Fruit fly (Drosophila melanogaster): ENCODE measurements around the gene CG33189.

CG33189 gene

DNA sequence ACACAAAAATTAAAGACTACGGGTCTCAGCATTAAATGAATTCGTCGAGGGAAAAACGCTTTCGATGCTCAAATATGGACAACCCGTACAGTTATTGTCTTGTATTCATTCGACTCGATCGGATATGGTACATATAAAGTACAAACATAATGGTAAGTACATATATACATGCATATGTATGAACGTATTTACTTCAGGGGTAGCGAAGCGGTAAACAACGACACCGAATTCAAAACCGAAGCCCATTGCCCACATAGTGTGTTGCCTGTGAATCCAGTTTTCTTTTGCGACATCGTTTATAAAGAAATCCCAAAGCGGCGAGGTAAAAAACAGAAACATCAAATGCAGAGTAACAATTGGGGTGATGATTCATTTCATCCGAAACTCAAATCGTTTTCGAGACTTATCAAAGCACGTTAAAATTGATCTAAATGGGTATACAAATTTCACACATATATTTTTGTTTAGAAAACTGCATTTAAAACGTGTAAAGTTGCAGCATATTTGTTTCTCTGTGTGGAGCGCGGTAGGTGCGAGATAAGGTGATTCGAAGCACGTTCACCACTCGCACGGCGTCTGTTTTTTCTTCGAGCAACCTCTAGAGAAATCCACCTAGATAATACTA is 31.9 kb upstream of the CG33189 start (continued):
- TF ChIP-seq CG7839 (tag; optimal IDR thresholded peaks at IDR 0.05) (peak; percentile 53), CG7745 (tag; optimal IDR thresholded peaks at IDR 0.05) (no peak), knrl (GFP tag; IDR thresholded peaks at IDR 0.05; ENCODE audit: partially characterized antibody) (no peak), danr (GFP tag; IDR thresholded peaks at IDR 0.05) (peak; percentile 27; the same call in 1 of the 2 replicates), Meics (GFP tag; optimal IDR thresholded peaks at IDR 0.05) (no peak), CG6791 (GFP tag; IDR thresholded peaks at IDR 0.05; ENCODE audit: partially characterized antibody) (no peak), Gug (GFP tag; IDR thresholded peaks at IDR 0.05) (peak; percentile 39; the same call in 2 of the 4 replicates), Bdp1 (GFP tag; optimal IDR thresholded peaks at IDR 0.05) (peak; percentile 51), schlank (tag; optimal IDR thresholded peaks at IDR 0.05) (peak; percentile 20), lilli (GFP tag; optimal IDR thresholded peaks at IDR 0.05) (peak; percentile 59), CG10366 (GFP tag; IDR thresholded peaks at IDR 0.05) (peak; percentile 63), HHEX (GFP tag; optimal IDR thresholded peaks at IDR 0.05) (peak; percentile 54), ci (GFP tag; IDR thresholded peaks at IDR 0.05) (peak; percentile 73; the same call in 2 of the 3 replicates), CG6689 (GFP tag; IDR thresholded peaks at IDR 0.05) (peak; percentile 73), B-H1 (GFP tag; IDR thresholded peaks at IDR 0.05) (peak; percentile 48; the same call in 2 of the 3 replicates), Hey (tag; optimal IDR thresholded peaks at IDR 0.05) (no peak), Doc2 (GFP tag; IDR thresholded peaks at IDR 0.05) (no peak), CG17802 (tag; optimal IDR thresholded peaks at IDR 0.05) (no peak), trh (GFP tag; optimal IDR thresholded peaks at IDR 0.05) (peak; percentile 4), Dip2 (GFP tag; IDR thresholded peaks at IDR 0.05) (no peak), Taf1 (GFP tag; IDR thresholded peaks at IDR 0.05) (peak; percentile 47; the same call in 1 of the 2 replicates), Hr51 (GFP tag; optimal IDR thresholded peaks at IDR 0.05) (peak; percentile 8 to 45), aop (GFP tag; IDR thresholded peaks at IDR 0.05) (no peak), Sox102F (GFP tag; optimal IDR thresholded peaks at IDR 0.05) (peak; percentile 67), p53 (GFP tag; optimal IDR thresholded peaks at IDR 0.05) (no peak), CG2120 (GFP tag; optimal IDR thresholded peaks at IDR 0.05) (peak; percentile 31), mam (GFP tag; optimal IDR thresholded peaks at IDR 0.05) (peak; percentile 28), CG13296 (GFP tag; optimal IDR thresholded peaks at IDR 0.05) (peak; percentile 40), Abd-B (GFP tag; optimal IDR thresholded peaks at IDR 0.05) (peak; percentile 39), btn (GFP tag; optimal IDR thresholded peaks at IDR 0.05) (no peak), CG5245 (GFP tag; optimal IDR thresholded peaks at IDR 0.05) (no peak), slou (GFP tag; optimal IDR thresholded peaks at IDR 0.05) (peak; percentile 45), CG14667 (GFP tag; IDR thresholded peaks at IDR 0.05) (0 out of 2 replicates have a peak, but pooled peaks have one; percentile 28), az2 (GFP tag; optimal IDR thresholded peaks at IDR 0.05) (peak; percentile 19), CG6254 (GFP tag; optimal IDR thresholded peaks at IDR 0.05) (peak; percentile 12), eve (GFP tag; optimal IDR thresholded peaks at IDR 0.05) (peak in 1 of 2 experiments; percentile 83)

DNA sequence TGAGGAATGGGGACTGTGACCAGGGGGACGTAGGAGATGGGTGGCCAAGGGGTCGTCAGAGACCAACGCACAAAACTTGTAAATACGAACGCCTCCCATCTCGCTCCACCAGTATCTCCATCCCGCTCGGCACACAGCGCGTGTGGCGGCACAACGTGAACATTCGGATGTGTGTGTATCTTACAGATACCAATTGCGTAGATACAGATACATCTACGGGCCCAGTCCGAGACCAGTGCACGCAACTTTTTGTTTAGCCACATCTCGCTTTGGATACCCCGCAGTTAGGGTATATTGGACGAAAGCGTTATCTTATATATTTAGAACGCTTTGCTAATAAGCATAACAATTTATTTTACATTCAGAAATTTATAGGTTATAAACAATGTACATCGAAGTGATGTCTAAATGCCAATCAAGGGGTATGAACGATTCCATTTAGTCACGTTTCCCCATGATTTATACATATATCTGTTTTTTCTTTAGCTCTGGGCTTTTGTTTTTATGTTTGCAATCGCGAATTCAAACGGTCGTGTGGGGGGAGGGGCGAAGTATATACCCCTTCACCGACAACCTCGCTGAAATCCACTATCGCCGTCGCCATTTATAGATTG is 30.8 kb upstream of the CG33189 start:
- peak; percentile 99 for TF ChIP-seq ci (GFP tag; IDR thresholded peaks at IDR 0.05)
- TF ChIP-seq CG17361 (GFP tag; IDR thresholded peaks at IDR 0.05): peak; percentile 95
- TF ChIP-seq Ptx1 (GFP tag; IDR thresholded peaks at IDR 0.05): peak; percentile 99
- TF ChIP-seq gt (GFP tag; IDR thresholded peaks at IDR 0.05): peak; percentile 91
- TF ChIP-seq bab2 (GFP tag; optimal IDR thresholded peaks at IDR 0.05): peak; percentile 99
- peak; percentile 99 for TF ChIP-seq Drgx (GFP tag; IDR thresholded peaks at IDR 0.05)
- TF ChIP-seq sug (tag; optimal IDR thresholded peaks at IDR 0.05): peak; percentile 98
- TF ChIP-seq Hr78 (GFP tag; optimal IDR thresholded peaks at IDR 0.05): peak in 1 of 2 experiments; percentile 85
- peak; percentile 97 for TF ChIP-seq pb (GFP tag; optimal IDR thresholded peaks at IDR 0.05)
- TF ChIP-seq Dfd (GFP tag; optimal IDR thresholded peaks at IDR 0.05): no peak
- peak; percentile 61; the same call in 1 of the 2 replicates for TF ChIP-seq Bgb (GFP tag; IDR thresholded peaks at IDR 0.05; ENCODE audit: partially characterized antibody)
- peak; percentile 98 for TF ChIP-seq Oaz (GFP tag; IDR thresholded peaks at IDR 0.05)
- TF ChIP-seq CG10147 (GFP tag; optimal IDR thresholded peaks at IDR 0.05): peak; percentile 99
- TF ChIP-seq Atf-2 (GFP tag; optimal IDR thresholded peaks at IDR 0.05): peak; percentile 99
- TF ChIP-seq HLH3B (GFP tag; IDR thresholded peaks at IDR 0.05): peak; percentile 99
- peak; percentile 97 for TF ChIP-seq gsb-n (tag; optimal IDR thresholded peaks at IDR 0.05)

All from whole organism, embryonic.